Fruit fly (Drosophila melanogaster): ENCODE measurements around the gene Rel.

The Rel gene

dm6 chr3R:9047561-9048465, at the start of gene Rel (continued):
- TF ChIP-seq CG10462 (GFP tag; optimal IDR thresholded peaks at IDR 0.05) (peak; percentile 5), org-1 (GFP tag; optimal IDR thresholded peaks at IDR 0.05) (peak; percentile 22), sug (tag; optimal IDR thresholded peaks at IDR 0.05) (peak; percentile 78), Dll (GFP tag; IDR thresholded peaks at IDR 0.05; ENCODE audit: partially characterized antibody) (no peak), grau (tag; optimal IDR thresholded peaks at IDR 0.05) (peak; percentile 85), CG4282 (GFP tag; optimal IDR thresholded peaks at IDR 0.05) (no peak), fu2 (GFP tag; optimal IDR thresholded peaks at IDR 0.05) (no peak), slou (GFP tag; optimal IDR thresholded peaks at IDR 0.05) (peak; percentile 23), Sin3A (optimal IDR thresholded peaks at IDR 0.05) (no peak), Usf (GFP tag; optimal IDR thresholded peaks at IDR 0.05) (peak; percentile 57), GATAe (GFP tag; conservative IDR thresholded peaks at IDR 0.05) (no peak), zen2 (GFP tag; IDR thresholded peaks at IDR 0.05; ENCODE audit: partially characterized antibody) (no peak), sens (GFP tag) (peak; percentile 66), insv (GFP tag; optimal IDR thresholded peaks at IDR 0.05) (peak in 1 of 2 experiments; percentile 35), Doc3 (GFP tag; IDR thresholded peaks at IDR 0.05; ENCODE audit: partially characterized antibody) (no peak), Hr78 (GFP tag; optimal IDR thresholded peaks at IDR 0.05) (peak in 1 of 2 experiments; percentile 34), CG14667 (GFP tag; IDR thresholded peaks at IDR 0.05) (no peak), CG11398 (GFP tag; optimal IDR thresholded peaks at IDR 0.05) (no peak), TFAM (GFP tag; optimal IDR thresholded peaks at IDR 0.05) (no peak), unpg (GFP tag; optimal IDR thresholded peaks at IDR 0.05) (peak; percentile 61), ERR (GFP tag; optimal IDR thresholded peaks at IDR 0.05) (no peak), CG2889 (GFP tag; IDR thresholded peaks at IDR 0.05) (no peak), CG15514 (GFP tag; optimal IDR thresholded peaks at IDR 0.05) (peak; percentile 96), chm (GFP tag; IDR thresholded peaks at IDR 0.05) (no peak), E2f1 (GFP tag; IDR thresholded peaks at IDR 0.05) (no peak), CG17359 (tag; optimal IDR thresholded peaks at IDR 0.05) (peak; percentile 66), dpn (GFP tag; optimal IDR thresholded peaks at IDR 0.05) (peak in 1 of 2 experiments; percentile 62), CG11723 (GFP tag; optimal IDR thresholded peaks at IDR 0.05) (peak; percentile 27), CG7839 (tag; optimal IDR thresholded peaks at IDR 0.05) (peak; percentile 82), CG4360 (GFP tag; IDR thresholded peaks at IDR 0.05) (no peak), ase (GFP tag; IDR thresholded peaks at IDR 0.05) (no peak), ato (GFP tag; IDR thresholded peaks at IDR 0.05; ENCODE audit: partially characterized antibody) (no peak), CG12299 (tag; optimal IDR thresholded peaks at IDR 0.05) (peak; percentile 54), HmgD (GFP tag; optimal IDR thresholded peaks at IDR 0.05) (no peak), Bdp1 (GFP tag; optimal IDR thresholded peaks at IDR 0.05) (no peak), Hr51 (GFP tag; optimal IDR thresholded peaks at IDR 0.05) (peak; percentile 30 to 79), H2.0 (GFP tag; IDR thresholded peaks at IDR 0.05) (no peak), Rx (GFP tag; IDR thresholded peaks at IDR 0.05) (no peak), btn (GFP tag; optimal IDR thresholded peaks at IDR 0.05) (peak; percentile 37), CG8924 (tag; optimal IDR thresholded peaks at IDR 0.05) (peak; percentile 87), ftz-f1 (GFP tag; optimal IDR thresholded peaks at IDR 0.05) (peak; percentile 56), Trl (optimal IDR thresholded peaks at IDR 0.05) (peak in 1 of 2 experiments; percentile 4), Trl (GFP tag; optimal IDR thresholded peaks at IDR 0.05) (no peak), CG17612 (GFP tag; IDR thresholded peaks at IDR 0.05) (no peak), CG17802 (tag; optimal IDR thresholded peaks at IDR 0.05) (no peak), cas (GFP tag; IDR thresholded peaks at IDR 0.05) (no peak), fd3F (GFP tag; optimal IDR thresholded peaks at IDR 0.05) (peak; percentile 56), wdn (GFP tag; IDR thresholded peaks at IDR 0.05) (no peak), Ets97D (GFP tag; optimal IDR thresholded peaks at IDR 0.05) (peak; percentile 14), CG3281 (GFP tag; optimal IDR thresholded peaks at IDR 0.05) (peak; percentile 78)
